Worm (Caenorhabditis elegans): ENCODE measurements around the gene zhit-3.

zhit-3 gene

DNA sequence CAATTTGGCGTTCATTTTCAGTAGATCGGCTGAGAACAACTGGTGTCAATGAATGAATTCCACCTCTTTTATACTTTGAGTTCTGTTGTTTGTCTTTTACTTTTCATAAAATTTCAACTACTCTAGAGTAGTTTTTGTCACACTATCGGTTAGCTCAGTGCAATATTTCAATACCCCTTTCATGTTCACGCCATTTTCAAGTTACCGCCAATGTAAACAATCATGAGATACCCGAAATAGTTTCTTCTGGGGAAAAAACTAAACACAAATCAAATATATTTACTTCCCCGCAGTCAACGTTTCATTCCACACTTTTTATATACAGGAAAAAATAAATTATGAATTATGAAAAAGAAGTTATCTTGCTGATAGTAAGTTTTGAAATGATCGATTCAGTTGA lies 16.4 kb upstream of the zhit-3 start, which contains the start of gene fipr-4:
Gene fipr-4, minus strand, starts transcription at position 101 of the 400 bp plus-strand sequence.
- TF ChIP-seq ces-1 (GFP tag; optimal IDR thresholded peaks at IDR 0.05) = no peak
- no peak for TF ChIP-seq dmd-6 (GFP tag; IDR thresholded peaks at IDR 0.05)
- TF ChIP-seq hmg-1.1 (GFP tag; IDR thresholded peaks at IDR 0.05) = no peak
- TF ChIP-seq gei-8 (GFP tag; optimal IDR thresholded peaks at IDR 0.05) = no peak
- no peak for TF ChIP-seq nhr-25 (tag; optimal IDR thresholded peaks at IDR 0.05; ENCODE audit: borderline replicate concordance, insufficient read depth)
- no peak for TF ChIP-seq zag-1 (tag; optimal IDR thresholded peaks at IDR 0.05)
- TF ChIP-seq unc-62 (GFP tag; optimal IDR thresholded peaks at IDR 0.05 in 1 of 2) = no peak
- no peak for TF ChIP-seq unc-62 (tag; optimal IDR thresholded peaks at IDR 0.05)
- no peak for TF ChIP-seq vab-7 (GFP tag; IDR thresholded peaks at IDR 0.05)

DNA sequence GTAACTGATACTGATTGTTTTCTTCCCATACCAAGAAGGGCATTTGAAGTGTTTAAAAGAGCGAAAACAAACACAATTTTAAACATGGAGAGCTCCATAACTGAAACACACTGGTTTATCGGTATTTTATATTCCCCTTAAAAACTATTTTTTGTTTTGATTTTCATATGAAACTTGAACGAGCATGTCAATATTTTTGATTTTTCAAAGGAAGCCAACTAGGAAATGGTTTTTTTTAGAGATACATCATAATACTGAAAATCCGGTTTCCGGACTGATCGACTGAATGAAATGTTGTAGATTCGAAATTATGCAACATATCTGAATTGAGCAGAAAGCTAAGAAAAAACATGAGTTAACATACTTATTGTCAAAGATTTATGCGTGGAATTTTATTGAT lies 15.4 kb upstream of the zhit-3 start, which contains the start of gene ttr-19:
Gene ttr-19, minus strand, starts transcription at position 101 of the 400 bp plus-strand sequence.
- TF ChIP-seq Y5F2A.4 (GFP tag; optimal IDR thresholded peaks at IDR 0.05) (no peak), php-3 (GFP tag; IDR thresholded peaks at IDR 0.05) (no peak), daf-19 (GFP tag; conservative IDR thresholded peaks at IDR 0.05) (no peak), mes-2 (tag; optimal IDR thresholded peaks at IDR 0.05; ENCODE audit: poor library complexity, severe bottlenecking) (no peak), nhr-11 (tag; optimal IDR thresholded peaks at IDR 0.05) (no peak), nhr-48 (tag; optimal IDR thresholded peaks at IDR 0.05) (no peak), snpc-4 (tag; optimal IDR thresholded peaks at IDR 0.05) (no peak), F26F4.8 (GFP tag; conservative IDR thresholded peaks at IDR 0.05) (no peak), nhr-25 (tag; optimal IDR thresholded peaks at IDR 0.05; ENCODE audit: borderline replicate concordance, insufficient read depth) (no peak), daf-8 (GFP tag; IDR thresholded peaks at IDR 0.05) (no peak), T20F7.1 (GFP tag; optimal IDR thresholded peaks at IDR 0.05) (no peak), duxl-1 (tag; optimal IDR thresholded peaks at IDR 0.05; ENCODE audit: poor library complexity) (no peak), nhr-41 (GFP tag; IDR thresholded peaks at IDR 0.05) (no peak), T26A8.4 (GFP tag; IDR thresholded peaks at IDR 0.05) (no peak), ZK337.2 (GFP tag; IDR thresholded peaks at IDR 0.05) (no peak), dmd-8 (GFP tag; IDR thresholded peaks at IDR 0.05) (no peak), Y48G9A.11 (GFP tag; IDR thresholded peaks at IDR 0.05) (no peak), fkh-10 (GFP tag; optimal IDR thresholded peaks at IDR 0.05) (no peak)

DNA sequence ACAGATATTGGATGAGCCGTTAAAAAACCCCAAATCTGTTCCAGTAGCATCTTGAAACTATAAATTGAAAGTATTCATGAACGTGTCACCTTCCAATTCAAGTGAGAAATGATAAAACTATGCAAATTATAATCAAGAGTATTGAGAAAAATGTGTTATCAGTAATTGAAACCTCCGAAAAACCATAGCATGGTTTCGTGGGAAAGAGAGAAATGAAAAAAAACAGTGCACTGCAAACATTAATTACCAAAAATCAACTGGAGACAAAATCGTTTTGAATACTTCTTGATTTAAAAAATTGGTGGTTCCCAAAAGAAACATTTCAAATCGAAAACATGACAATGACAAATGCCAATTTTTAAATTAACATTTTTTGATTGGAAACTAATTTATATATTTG lies 13.7 kb upstream of the zhit-3 start, which contains the start of gene daf-36:
Gene daf-36, minus strand, starts transcription at position 101 of the 400 bp plus-strand sequence.
- TF ChIP-seq zfp-3 (GFP tag; conservative IDR thresholded peaks at IDR 0.05) (no peak), lsy-2 (tag; optimal IDR thresholded peaks at IDR 0.05) (no peak), hmg-1.1 (GFP tag; IDR thresholded peaks at IDR 0.05) (no peak), pqm-1 (tag; optimal IDR thresholded peaks at IDR 0.05) (no peak), ceh-62 (tag; optimal IDR thresholded peaks at IDR 0.05) (no peak), nhr-28 (tag; optimal IDR thresholded peaks at IDR 0.05) (peak; percentile 39), pha-4 (GFP tag; IDR thresholded peaks at IDR 0.05) (no peak), pha-4 (tag; optimal IDR thresholded peaks at IDR 0.05) (no peak), Y75B8A.6 (GFP tag; IDR thresholded peaks at IDR 0.05) (no peak), lin-13 (GFP tag; optimal IDR thresholded peaks at IDR 0.05) (no peak)

DNA sequence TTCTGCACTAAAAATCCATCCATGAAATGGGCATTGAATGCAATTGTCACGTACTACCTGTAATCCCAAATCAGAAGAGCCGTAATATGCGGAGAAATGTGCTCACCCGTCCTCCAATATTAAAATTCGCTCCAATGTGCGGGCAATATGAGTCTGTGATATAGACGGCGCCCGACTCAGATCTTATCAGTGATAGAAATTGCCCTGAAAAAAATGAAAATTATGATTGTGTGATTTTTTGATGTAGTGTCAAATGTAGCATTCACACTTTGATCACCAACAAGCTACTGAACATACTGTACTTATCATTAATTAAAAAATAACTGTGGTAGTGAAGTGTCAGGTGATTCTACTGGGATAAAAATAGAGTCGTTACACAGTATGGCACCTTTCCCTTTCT lies 12.7 kb upstream of the zhit-3 start:
- no peak for TF ChIP-seq madf-9 (GFP tag; conservative IDR thresholded peaks at IDR 0.05)
- TF ChIP-seq pqm-1 (tag; optimal IDR thresholded peaks at IDR 0.05) = peak; percentile 73
- peak; percentile 76 for TF ChIP-seq nhr-28 (tag; optimal IDR thresholded peaks at IDR 0.05)

Measured in whole organism, L4 larva.